Fruit fly (Drosophila melanogaster) whole organism, embryonic: Measurements from ENCODE around the gene Cep97.

Source experiments
- CG10274 ChIP-seq: fragments of 200-800 bp; sonication (Bioruptor generic); optimal IDR thresholded peaks from 3 replicates; lab custom pipeline; 2017; ENCODE audit warnings: missing biosample characterization, mild to moderate bottlenecking, missing genetic modification characterization
- CG10979 ChIP-seq: fragments of 200-800 bp; sonication (Bioruptor generic); optimal IDR thresholded peaks from 2 replicates; lab custom pipeline; 2018; ENCODE audit warnings: missing biosample characterization, mild to moderate bottlenecking, missing genetic modification characterization, moderate library complexity
- CG2120 ChIP-seq: fragments of 200-800 bp; sonication (Bioruptor generic); optimal IDR thresholded peaks from 3 replicates; lab custom pipeline; 2016; ENCODE audit warnings: missing biosample characterization, missing genetic modification characterization
- NC2α ChIP-seq: fragments of 200-800 bp; sonication (Bioruptor generic); optimal IDR thresholded peaks from 2 replicates; lab custom pipeline; 2016; ENCODE audit warnings: missing biosample characterization, missing genetic modification characterization
- aop ChIP-seq: fragments of 200-800 bp; sonication (Bioruptor generic); IDR thresholded peaks from 2 replicates; pipeline ENCODE4 v1.3.6; 2022; ENCODE audit warnings: missing biosample characterization, missing genetic modification characterization
- mld ChIP-seq: fragments of 200-800 bp; sonication (Bioruptor generic); IDR thresholded peaks from 3 replicates; pipeline ENCODE4 v1.3.6; 2022; ENCODE audit warnings: missing biosample characterization, missing genetic modification characterization; ENCODE audit not compliant: partially characterized antibody
- prd ChIP-seq, 3 experiments: fragments of >200 bp in 2 of 3; fragments of 200-800 bp in 1 of 3; sonication (Bioruptor generic) in 1 of 3; optimal IDR thresholded peaks in 2 of 3; IDR thresholded peaks in 1 of 3; 2 replicates in 2 of 3; 3 replicates in 1 of 3; pipeline versions ENCODE4 v1.3.6 to Lab custom; 2017 to 2022; ENCODE audit warnings: missing biosample characterization in 1 of 3, missing genetic modification characterization in 1 of 3

- TF ChIP-seq CG10979 (tag; lab: Kevin White, UChicago) (no peak), CG2120 (GFP tag; lab: Kevin White, UChicago) (no peak), aop (GFP tag; lab: Robert Waterston, UW) (no peak), CG10274 (no peak), NC2α (GFP tag; lab: Kevin White, UChicago) (no peak), prd (optimal IDR thresholded peaks at IDR 0.05; lab: Kevin White, UChicago) (no peak), prd (GFP tag; IDR thresholded peaks at IDR 0.05; lab: Robert Waterston, UW) (no peak), mld (GFP tag; lab: Robert Waterston, UW) (no peak)
These were observed 46.7 kb downstream of the Cep97 start, which contains the start of gene Fpgs2 for dm6 chr2L:3914188-3914587.
